Fruit fly (Drosophila melanogaster) whole organism, pupa: Measurements from ENCODE around the gene CG14258.

ENCODE experiments used
- CG10348 ChIP-seq: fragments of 200-800 bp; sonication (Bioruptor generic); IDR thresholded peaks from 2 replicates; pipeline ENCODE4 v1.3.6; 2022; ENCODE audit warnings: missing biosample characterization, missing genetic modification characterization
- CG12605 ChIP-seq: fragments of 200-800 bp; sonication (Bioruptor generic); IDR thresholded peaks from 2 replicates; pipeline ENCODE4 v1.3.6; 2022; ENCODE audit warnings: missing biosample characterization, missing genetic modification characterization
- CG13204 ChIP-seq: fragments of 200-800 bp; sonication (Bioruptor generic); optimal IDR thresholded peaks from 2 replicates; lab custom pipeline; 2018; ENCODE audit warnings: missing biosample characterization, mild to moderate bottlenecking, missing genetic modification characterization, moderate library complexity
- CG14655 ChIP-seq: fragments of 200-800 bp; sonication (Bioruptor generic); optimal IDR thresholded peaks from 3 replicates; lab custom pipeline; 2017; ENCODE audit warnings: mild to moderate bottlenecking, missing biosample characterization, missing genetic modification reagents, missing genetic modification characterization
- CG15710 ChIP-seq: fragments of 200-800 bp; sonication (Bioruptor generic); optimal IDR thresholded peaks from 2 replicates; lab custom pipeline; 2018; ENCODE audit warnings: missing biosample characterization, mild to moderate bottlenecking, missing genetic modification characterization, moderate library complexity
- CG17806 ChIP-seq: fragments of 200-800 bp; sonication (Bioruptor generic); optimal IDR thresholded peaks from 2 replicates; lab custom pipeline; 2018; ENCODE audit warnings: missing biosample characterization, mild to moderate bottlenecking, missing genetic modification characterization, moderate library complexity
- CG8159 ChIP-seq: fragments of 200-800 bp; sonication (Bioruptor generic); optimal IDR thresholded peaks from 3 replicates; lab custom pipeline; 2018; ENCODE audit warnings: missing biosample characterization, mild to moderate bottlenecking, missing genetic modification characterization, moderate library complexity
- CG8301 ChIP-seq: fragments of 200-800 bp; sonication (Bioruptor generic); optimal IDR thresholded peaks from 2 replicates; lab custom pipeline; 2018; ENCODE audit warnings: missing biosample characterization, mild to moderate bottlenecking, missing genetic modification characterization
- D1 ChIP-seq: fragments of 200-800 bp; sonication (Bioruptor generic); optimal IDR thresholded peaks from 2 replicates; lab custom pipeline; 2018; ENCODE audit warnings: missing biosample characterization, mild to moderate bottlenecking, missing genetic modification characterization, moderate library complexity
- Pif1A ChIP-seq: fragments of 200-800 bp; sonication (Bioruptor generic); optimal IDR thresholded peaks from 3 replicates; lab custom pipeline; 2016; ENCODE audit warnings: missing biosample characterization, missing genetic modification characterization
- Snoo ChIP-seq: fragments of 200-800 bp; sonication (Bioruptor generic); optimal IDR thresholded peaks from 3 replicates; lab custom pipeline; 2017; ENCODE audit warnings: missing biosample characterization, mild to moderate bottlenecking, missing genetic modification characterization, inconsistent platforms
- fd96Ca ChIP-seq: fragments of 200-800 bp; sonication (Bioruptor generic); IDR thresholded peaks from 3 replicates; pipeline ENCODE4 v1.3.6; 2022; ENCODE audit warnings: missing biosample characterization, missing genetic modification characterization
- rn ChIP-seq: fragments of 200-800 bp; sonication (Bioruptor generic); IDR thresholded peaks from 2 replicates; pipeline ENCODE4 v1.3.6; 2022; ENCODE audit warnings: missing biosample characterization, missing genetic modification characterization

DNA sequence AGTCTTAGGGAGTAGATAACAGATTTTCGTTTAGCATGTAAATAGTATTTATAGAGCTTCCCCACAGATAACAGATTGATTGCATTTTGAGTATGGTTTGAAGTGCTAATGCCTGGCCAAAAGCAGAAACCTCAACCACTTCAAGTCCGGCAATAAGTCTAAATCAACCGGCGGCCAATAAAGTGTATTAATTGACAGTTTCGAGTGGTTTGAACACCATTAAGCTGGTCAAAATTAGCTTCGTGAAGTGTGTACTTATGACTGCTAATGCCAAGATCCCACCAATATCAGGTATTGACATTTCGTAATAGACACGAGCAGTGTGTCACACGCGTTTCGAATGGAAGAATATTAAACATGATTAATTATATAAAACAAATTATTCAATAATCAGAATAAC is 12.5 kb downstream of the CG14258 start:
- no peak for TF ChIP-seq CG15710
- TF ChIP-seq CG10348, result no peak
- TF ChIP-seq rn (GFP tag; lab: Robert Waterston, UW), result no peak
- TF ChIP-seq CG14655 (GFP tag; lab: Kevin White, UChicago), result no peak
- no peak for TF ChIP-seq fd96Ca (GFP tag; lab: Robert Waterston, UW)
- no peak for TF ChIP-seq CG8301
- TF ChIP-seq CG17806 (tag; lab: Kevin White, UChicago), result no peak
- no peak for TF ChIP-seq CG13204 (GFP tag; lab: Kevin White, UChicago)
- no peak for TF ChIP-seq CG12605 (GFP tag; lab: Robert Waterston, UW)
- TF ChIP-seq CG8159 (tag; lab: Kevin White, UChicago), result no peak
- no peak for TF ChIP-seq Pif1A (GFP tag; lab: Kevin White, UChicago)
- TF ChIP-seq D1 (tag; lab: Kevin White, UChicago), result no peak
- no peak for TF ChIP-seq Snoo (tag; lab: Kevin White, UChicago)
